1 fruit fly cellular context compared by ENCODE assay signal in the genomic region with DNA sequence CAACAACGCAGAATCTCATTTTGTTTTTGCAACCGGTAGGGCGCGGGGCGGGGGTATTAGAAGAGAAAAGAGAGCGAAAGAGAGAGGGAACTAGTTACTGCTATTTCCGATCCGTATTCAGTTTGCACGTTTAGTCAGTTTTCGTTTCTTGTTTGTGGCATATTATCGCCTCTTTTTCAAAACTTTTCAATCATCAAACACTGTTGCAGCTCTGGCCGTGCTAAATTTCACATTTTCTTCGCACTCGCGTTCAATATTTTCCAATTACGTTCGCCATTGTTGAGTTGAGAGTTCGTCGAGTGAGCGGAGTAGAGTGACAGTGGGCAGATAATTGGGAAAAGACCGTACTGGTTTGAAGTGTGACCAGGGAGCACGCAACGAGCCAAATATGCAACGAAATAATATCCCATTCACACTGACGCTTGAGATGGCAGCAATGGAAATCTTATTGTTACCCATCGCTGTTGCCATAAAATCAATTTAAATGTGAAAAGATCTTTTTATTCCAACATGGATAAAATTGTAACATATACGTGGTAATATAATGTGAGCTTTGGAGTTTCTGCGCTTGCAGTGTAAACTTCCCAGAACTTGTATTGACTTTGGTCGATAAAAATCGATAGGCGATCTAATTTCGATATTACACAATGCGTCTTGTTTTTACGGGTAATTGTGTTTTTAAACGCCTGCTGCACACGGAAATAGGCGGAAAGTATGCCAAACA.
TF ChIP-seq lines count a peak whose summit lies in the region.

Ire1 (minus strand) TSS at position 296 of the 724 bp plus-strand sequence.
Mrm2 (plus strand) TSS at position 615 of the 724 bp plus-strand sequence.

TF ChIP-seq in whole organism, embryonic, 481 proteins besides CTCF, POLR2A, EP300 and RAD21 (continued from another document):
- TF ChIP-seq CG2875 (GFP tag; optimal IDR thresholded peaks at IDR 0.05; lab: Kevin White, UChicago): peak; percentile 48
- TF ChIP-seq CG1602 (GFP tag; optimal IDR thresholded peaks at IDR 0.05; lab: Kevin White, UChicago): peak; percentile 81
- TF ChIP-seq eyg (GFP tag; optimal IDR thresholded peaks at IDR 0.05; lab: Kevin White, UChicago): peak; percentile 81
- TF ChIP-seq CG12071 (GFP tag; optimal IDR thresholded peaks at IDR 0.05; lab: Kevin White, UChicago): no peak
- TF ChIP-seq gro (GFP tag; optimal IDR thresholded peaks at IDR 0.05; lab: Kevin White, UChicago): peak; percentile 90
- TF ChIP-seq caup (GFP tag; optimal IDR thresholded peaks at IDR 0.05; lab: Kevin White, UChicago; ENCODE audit: severe bottlenecking): peak; percentile 68
- no peak for TF ChIP-seq Poxn (GFP tag; IDR thresholded peaks at IDR 0.05; lab: Robert Waterston, UW)
- TF ChIP-seq croc (GFP tag; conservative IDR thresholded peaks at IDR 0.05; lab: Robert Waterston, UW): peak; percentile 72
- peak; percentile 50 for TF ChIP-seq Blimp-1 (GFP tag; optimal IDR thresholded peaks at IDR 0.05; lab: Kevin White, UChicago)
- TF ChIP-seq Oaz (GFP tag; IDR thresholded peaks at IDR 0.05; lab: Robert Waterston, UW): peak; percentile 56
- TF ChIP-seq CG8944 (GFP tag; optimal IDR thresholded peaks at IDR 0.05; lab: Kevin White, UChicago): peak; percentile 84
- peak; percentile 38 for TF ChIP-seq CG3281 (GFP tag; optimal IDR thresholded peaks at IDR 0.05; lab: Kevin White, UChicago)
- TF ChIP-seq B-H1 (GFP tag; IDR thresholded peaks at IDR 0.05; lab: Robert Waterston, UW): 0 out of 3 replicates have a peak, but pooled peaks have one; percentile 38
- no peak for TF ChIP-seq fru (optimal IDR thresholded peaks at IDR 0.05; lab: Kevin White, UChicago)
- TF ChIP-seq nerfin-1 (tag; optimal IDR thresholded peaks at IDR 0.05; lab: Kevin White, UChicago): peak; percentile 59
- TF ChIP-seq CG13296 (GFP tag; optimal IDR thresholded peaks at IDR 0.05; lab: Kevin White, UChicago): peak; percentile 45
- TF ChIP-seq CG14014 (GFP tag; IDR thresholded peaks at IDR 0.05; lab: Robert Waterston, UW): peak; percentile 83
- TF ChIP-seq dmrt99B (tag; optimal IDR thresholded peaks at IDR 0.05; lab: Kevin White, UChicago): peak; percentile 71
- TF ChIP-seq ftz-f1 (GFP tag; optimal IDR thresholded peaks at IDR 0.05; lab: Kevin White, UChicago): no peak
- no peak for TF ChIP-seq CG10274 (GFP tag; optimal IDR thresholded peaks at IDR 0.05; lab: Kevin White, UChicago)
- no peak for TF ChIP-seq CG7745 (tag; optimal IDR thresholded peaks at IDR 0.05; lab: Kevin White, UChicago)
- peak; percentile 71 for TF ChIP-seq CG17359 (tag; optimal IDR thresholded peaks at IDR 0.05; lab: Kevin White, UChicago)
- TF ChIP-seq fu2 (GFP tag; optimal IDR thresholded peaks at IDR 0.05; lab: Kevin White, UChicago): peak; percentile 87
- peak; percentile 47 for TF ChIP-seq CG2202 (tag; optimal IDR thresholded peaks at IDR 0.05; lab: Kevin White, UChicago)
- peak; percentile 90 for TF ChIP-seq Antp (GFP tag; optimal IDR thresholded peaks at IDR 0.05; lab: Kevin White, UChicago)
- peak; percentile 81 for TF ChIP-seq chn (GFP tag; optimal IDR thresholded peaks at IDR 0.05; lab: Kevin White, UChicago)
- TF ChIP-seq MESR4 (GFP tag; optimal IDR thresholded peaks at IDR 0.05; lab: Kevin White, UChicago): peak; percentile 92
- peak; percentile 79 for TF ChIP-seq CG15269 (tag; optimal IDR thresholded peaks at IDR 0.05; lab: Kevin White, UChicago)
- TF ChIP-seq Dref (GFP tag; IDR thresholded peaks at IDR 0.05; lab: Robert Waterston, UW): peak; percentile 73
- no peak for TF ChIP-seq Doc2 (GFP tag; IDR thresholded peaks at IDR 0.05; lab: Robert Waterston, UW)
- TF ChIP-seq repo (GFP tag; optimal IDR thresholded peaks at IDR 0.05; lab: Kevin White, UChicago): peak; percentile 75
- no peak for TF ChIP-seq tup (GFP tag; optimal IDR thresholded peaks at IDR 0.05; lab: Kevin White, UChicago)
TF ChIP-seq in whole organism, embryonic: peak in this region for 396.
